Fruit fly (Drosophila melanogaster): ENCODE data around the gene CG11037.

The CG11037 gene

DNA sequence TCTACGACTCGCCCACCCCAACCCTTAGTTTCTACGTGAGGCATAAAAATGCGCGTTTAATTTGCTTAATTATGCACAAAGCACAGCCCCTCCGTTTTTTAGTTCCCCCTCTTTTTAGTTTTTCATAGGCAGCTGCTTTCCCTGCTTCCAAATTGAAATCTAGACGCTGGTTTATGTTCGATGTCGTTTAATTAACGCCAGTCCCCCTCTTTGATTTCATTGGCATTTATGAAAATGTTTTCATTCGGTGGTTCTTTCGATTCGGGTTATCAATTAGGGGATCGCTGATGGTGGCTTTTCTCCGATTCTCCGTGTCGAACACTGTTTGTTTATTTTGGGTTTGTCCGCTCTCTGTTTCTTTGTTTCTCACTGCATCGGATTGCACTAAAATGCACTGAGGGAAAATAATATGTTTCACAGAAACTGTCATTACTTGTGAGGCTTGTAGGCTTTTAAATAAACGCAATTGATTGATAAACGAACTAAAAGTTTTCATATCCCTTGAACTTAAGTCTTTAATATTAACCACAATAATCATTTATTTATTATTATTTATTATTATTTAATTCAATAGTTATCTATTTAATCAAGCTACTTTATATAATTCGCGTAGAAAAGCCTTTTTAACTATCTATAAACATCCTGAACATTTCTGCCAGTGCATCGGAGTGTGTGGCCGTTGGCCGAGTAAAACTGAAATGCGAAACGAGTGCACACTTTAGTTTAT, 31.0 kb downstream of the CG11037 start (continued):
- no peak for TF ChIP-seq CG4854 (GFP tag; optimal IDR thresholded peaks at IDR 0.05)
- no peak for TF ChIP-seq Scr (GFP tag; IDR thresholded peaks at IDR 0.05; ENCODE audit: partially characterized antibody)
- TF ChIP-seq Hr39 (optimal IDR thresholded peaks at IDR 0.05), result no peak
- TF ChIP-seq CTCF (GFP tag; optimal IDR thresholded peaks at IDR 0.05), result no peak
- no peak; the same call in none of the 3 replicates for TF ChIP-seq croc (GFP tag; conservative IDR thresholded peaks at IDR 0.05)
- TF ChIP-seq btn (GFP tag; optimal IDR thresholded peaks at IDR 0.05), result no peak
- TF ChIP-seq HmgD (GFP tag; optimal IDR thresholded peaks at IDR 0.05), result no peak
- no peak for TF ChIP-seq BtbVII (GFP tag; optimal IDR thresholded peaks at IDR 0.05)
- TF ChIP-seq Rx (GFP tag; IDR thresholded peaks at IDR 0.05), result no peak
- TF ChIP-seq CG10565 (GFP tag; optimal IDR thresholded peaks at IDR 0.05), result no peak
- TF ChIP-seq CG30403 (GFP tag; optimal IDR thresholded peaks at IDR 0.05), result peak; percentile 21
- TF ChIP-seq pfk (GFP tag; optimal IDR thresholded peaks at IDR 0.05), result no peak
- TF ChIP-seq CG2875 (GFP tag; optimal IDR thresholded peaks at IDR 0.05), result peak; percentile 36
- no peak for TF ChIP-seq sob (GFP tag; IDR thresholded peaks at IDR 0.05)
- no peak for TF ChIP-seq CG10147 (GFP tag; optimal IDR thresholded peaks at IDR 0.05)
- TF ChIP-seq CG13894 (tag; optimal IDR thresholded peaks at IDR 0.05), result no peak
- TF ChIP-seq wdn (GFP tag; IDR thresholded peaks at IDR 0.05), result no peak
- TF ChIP-seq maf-S (GFP tag; optimal IDR thresholded peaks at IDR 0.05), result no peak
- peak; percentile 24 for TF ChIP-seq Nf-YB (GFP tag; optimal IDR thresholded peaks at IDR 0.05)
- TF ChIP-seq CG5953 (GFP tag; IDR thresholded peaks at IDR 0.05), result no peak
- no peak for TF ChIP-seq CG31365 (tag; optimal IDR thresholded peaks at IDR 0.05)
- TF ChIP-seq mirr (GFP tag; optimal IDR thresholded peaks at IDR 0.05), result no peak
- TF ChIP-seq CG3065 (GFP tag; optimal IDR thresholded peaks at IDR 0.05), result no peak
- TF ChIP-seq Lpt (GFP tag; optimal IDR thresholded peaks at IDR 0.05), result no peak
- peak; percentile 48 for TF ChIP-seq CG13424 (tag; optimal IDR thresholded peaks at IDR 0.05)
- TF ChIP-seq CG1832 (GFP tag; optimal IDR thresholded peaks at IDR 0.05), result no peak
- TF ChIP-seq prd (optimal IDR thresholded peaks at IDR 0.05), result no peak
- TF ChIP-seq prd (GFP tag; IDR thresholded peaks at IDR 0.05), result peak; percentile 67; the same call in 2 of the 3 replicates
- no peak for TF ChIP-seq CG10366 (GFP tag; IDR thresholded peaks at IDR 0.05)
- TF ChIP-seq Optix (GFP tag; IDR thresholded peaks at IDR 0.05), result no peak
- TF ChIP-seq Camta (GFP tag; optimal IDR thresholded peaks at IDR 0.05), result no peak
- peak; percentile 18; the same call in 1 of the 2 replicates for TF ChIP-seq CG6689 (GFP tag; IDR thresholded peaks at IDR 0.05)
- TF ChIP-seq ftz-f1 (GFP tag; optimal IDR thresholded peaks at IDR 0.05), result no peak
- TF ChIP-seq disco-r (GFP tag; optimal IDR thresholded peaks at IDR 0.05), result no peak
- TF ChIP-seq H15 (GFP tag; IDR thresholded peaks at IDR 0.05), result no peak
- peak; percentile 40 for TF ChIP-seq tap (tag; optimal IDR thresholded peaks at IDR 0.05)
- TF ChIP-seq CG7357 (GFP tag; IDR thresholded peaks at IDR 0.05), result no peak
- no peak for TF ChIP-seq br (optimal IDR thresholded peaks at IDR 0.05)
- TF ChIP-seq nom (GFP tag; optimal IDR thresholded peaks at IDR 0.05), result peak; percentile 26
- TF ChIP-seq HmgZ (tag; optimal IDR thresholded peaks at IDR 0.05), result no peak
- no peak for TF ChIP-seq exex (tag; optimal IDR thresholded peaks at IDR 0.05)
- no peak for TF ChIP-seq Side (GFP tag; optimal IDR thresholded peaks at IDR 0.05)
- peak; percentile 83 for TF ChIP-seq CG2712 (tag; optimal IDR thresholded peaks at IDR 0.05)
- TF ChIP-seq klu (GFP tag; IDR thresholded peaks at IDR 0.05), result no peak
- peak; percentile 83 for TF ChIP-seq sens (GFP tag)
- no peak for TF ChIP-seq oc (tag; optimal IDR thresholded peaks at IDR 0.05)
- no peak for TF ChIP-seq wek (GFP tag; optimal IDR thresholded peaks at IDR 0.05)
- no peak for TF ChIP-seq emc (GFP tag; optimal IDR thresholded peaks at IDR 0.05)
- peak in 1 of 2 experiments; percentile 15 for TF ChIP-seq dpn (GFP tag; optimal IDR thresholded peaks at IDR 0.05)
- no peak for TF ChIP-seq repo (GFP tag; optimal IDR thresholded peaks at IDR 0.05)
- no peak for TF ChIP-seq CG8478 (optimal IDR thresholded peaks at IDR 0.05)
- TF ChIP-seq stc (GFP tag; IDR thresholded peaks at IDR 0.05), result 0 out of 2 replicates have a peak, but pooled peaks have one; percentile 32
- TF ChIP-seq ab (GFP tag; optimal IDR thresholded peaks at IDR 0.05), result no peak
